Fruit fly (Drosophila melanogaster): ENCODE data around the gene heca.

DNA sequence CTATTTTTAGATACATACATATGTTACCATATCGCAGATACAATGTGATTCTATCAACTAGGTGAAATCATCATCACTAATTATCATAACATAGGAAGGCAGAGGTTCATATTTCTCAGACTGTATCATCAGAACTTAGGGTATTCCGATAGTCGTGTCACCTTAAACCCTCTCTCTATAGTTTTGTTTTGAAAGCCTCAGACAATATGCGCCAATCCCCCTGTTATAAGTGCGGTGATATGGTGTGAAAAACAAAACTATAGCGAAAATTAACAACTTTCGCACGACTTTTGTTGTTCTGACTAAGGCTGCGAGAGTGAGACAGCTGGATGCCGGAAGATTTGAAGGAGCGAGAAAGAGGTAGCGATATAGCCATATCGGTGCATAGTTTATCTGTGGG, 4.7 kb downstream of the heca start:
- TF ChIP-seq run (tag; optimal IDR thresholded peaks at IDR 0.05) (no peak), hb (GFP tag; IDR thresholded peaks at IDR 0.05; ENCODE audit: partially characterized antibody) (no peak), Hmx (GFP tag; optimal IDR thresholded peaks at IDR 0.05) (no peak), stc (GFP tag; IDR thresholded peaks at IDR 0.05) (no peak), Neu2 (GFP tag; optimal IDR thresholded peaks at IDR 0.05; ENCODE audit: borderline replicate concordance) (no peak), maf-S (GFP tag; optimal IDR thresholded peaks at IDR 0.05) (no peak), vnd (GFP tag; IDR thresholded peaks at IDR 0.05; ENCODE audit: partially characterized antibody) (no peak), h (optimal IDR thresholded peaks at IDR 0.05) (no peak), Hr3 (GFP tag; optimal IDR thresholded peaks at IDR 0.05) (no peak), Hr78 (GFP tag; optimal IDR thresholded peaks at IDR 0.05) (no peak)
